Worm (Caenorhabditis elegans): ENCODE results near the gene C10G8.2.

- TF ChIP-seq ama-1 (optimal IDR thresholded peaks at IDR 0.05) = no peak
- no peak for TF ChIP-seq tra-4 (tag; optimal IDR thresholded peaks at IDR 0.05)
- TF ChIP-seq ceh-13 (GFP tag; optimal IDR thresholded peaks at IDR 0.05) = no peak
These were observed 14.1 kb downstream of the C10G8.2 start, which contains the start of gene C10G8.8 for ce11 chrV:5328314-5328713.
